Fruit fly (Drosophila melanogaster): ENCODE measurements around the gene CG11670.

Gene CG11670

DNA sequence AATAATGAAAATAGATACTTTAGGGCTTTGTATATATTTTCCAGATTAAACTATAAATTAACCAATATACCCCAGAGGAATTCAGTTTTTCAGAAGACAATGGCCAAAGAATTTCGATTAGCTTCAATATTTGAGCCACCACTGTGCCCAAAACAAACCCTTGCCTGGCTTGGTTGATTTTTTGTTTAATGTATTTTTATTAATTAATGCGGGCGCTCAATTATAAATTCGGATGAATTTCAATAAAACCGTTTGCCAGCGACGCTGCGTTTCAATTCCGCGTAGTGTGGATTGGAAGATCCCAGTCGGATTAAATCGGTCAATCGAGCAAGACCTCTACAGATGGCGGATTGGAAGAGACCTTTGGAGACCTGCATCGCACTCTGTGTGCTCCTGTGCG is at the start of gene CG11670:
CG11670 (plus strand) TSS at position 301 of the 400 bp plus-strand sequence.
- no peak for TF ChIP-seq CG17801 (GFP tag; optimal IDR thresholded peaks at IDR 0.05; ENCODE audit: partially characterized antibody)

DNA sequence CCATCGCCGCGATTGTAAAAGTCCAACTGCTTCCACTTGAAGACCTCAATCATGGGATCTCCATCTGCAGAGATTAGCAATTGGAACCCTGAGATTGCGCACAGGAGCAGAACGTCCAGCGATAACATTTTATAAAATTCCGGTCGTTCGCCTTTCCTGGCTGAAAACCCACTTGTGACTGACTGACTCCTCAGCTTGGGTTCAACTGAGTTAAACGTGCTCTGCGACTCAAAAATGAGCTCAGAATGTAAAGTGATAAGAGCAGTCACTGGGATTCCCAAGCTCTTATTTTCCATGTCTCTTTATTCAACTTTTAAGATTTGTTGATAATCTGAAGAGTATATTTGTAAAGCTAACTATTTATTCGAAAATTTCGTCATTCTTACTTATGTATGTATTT is 48.8 kb upstream of the CG11670 start, which contains the start of gene yellow-f:
yellow-f (minus strand) TSS at position 184 of the 400 bp plus-strand sequence.
- TF ChIP-seq CG17801 (GFP tag; optimal IDR thresholded peaks at IDR 0.05; ENCODE audit: partially characterized antibody), result no peak

DNA sequence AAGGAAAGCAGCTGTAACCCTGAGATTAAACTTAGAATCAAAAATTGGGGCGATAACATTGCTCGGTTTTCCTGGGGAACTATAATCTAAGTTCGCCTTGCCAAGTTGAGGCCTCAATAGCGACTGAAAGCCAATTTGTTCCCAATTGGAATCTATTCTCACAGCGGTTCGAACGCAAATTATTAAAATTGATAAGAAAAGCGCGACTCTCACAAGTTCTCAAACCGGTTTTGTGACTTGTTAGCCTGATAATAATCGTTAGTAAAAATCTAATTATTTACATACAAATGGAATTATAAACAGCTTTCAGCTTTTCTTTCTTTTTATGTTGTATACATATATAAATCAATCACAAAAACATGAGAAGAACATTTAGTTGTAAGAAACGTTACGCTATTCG is 46.8 kb upstream of the CG11670 start, which contains the start of gene yellow-f2:
yellow-f2 (minus strand) TSS at position 101 of the 400 bp plus-strand sequence.
- TF ChIP-seq CG17801 (GFP tag; optimal IDR thresholded peaks at IDR 0.05; ENCODE audit: partially characterized antibody), result no peak

DNA sequence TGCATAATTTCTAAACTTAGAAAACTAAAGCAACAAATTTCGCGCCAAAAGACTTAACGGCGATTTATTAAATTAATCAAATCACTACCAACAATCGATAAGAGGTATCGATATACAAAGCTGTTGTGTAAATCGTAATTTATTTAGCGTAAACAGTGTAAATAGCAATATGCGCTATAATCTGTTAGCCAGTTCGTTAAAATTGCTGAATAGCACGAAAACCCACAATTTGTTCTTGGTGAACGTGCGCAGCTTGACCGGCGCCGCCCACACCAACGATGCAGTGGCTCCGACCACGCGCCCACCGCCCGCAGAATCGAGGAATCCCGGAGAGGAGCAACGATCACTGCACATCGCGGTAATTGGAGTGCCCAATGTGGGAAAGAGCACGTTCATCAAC is 46.3 kb upstream of the CG11670 start, which contains the start of gene CG7488:
CG7488 (plus strand) TSS at position 99 of the 400 bp plus-strand sequence.
- peak; percentile 12 for TF ChIP-seq CG17801 (GFP tag; optimal IDR thresholded peaks at IDR 0.05; ENCODE audit: partially characterized antibody)

DNA sequence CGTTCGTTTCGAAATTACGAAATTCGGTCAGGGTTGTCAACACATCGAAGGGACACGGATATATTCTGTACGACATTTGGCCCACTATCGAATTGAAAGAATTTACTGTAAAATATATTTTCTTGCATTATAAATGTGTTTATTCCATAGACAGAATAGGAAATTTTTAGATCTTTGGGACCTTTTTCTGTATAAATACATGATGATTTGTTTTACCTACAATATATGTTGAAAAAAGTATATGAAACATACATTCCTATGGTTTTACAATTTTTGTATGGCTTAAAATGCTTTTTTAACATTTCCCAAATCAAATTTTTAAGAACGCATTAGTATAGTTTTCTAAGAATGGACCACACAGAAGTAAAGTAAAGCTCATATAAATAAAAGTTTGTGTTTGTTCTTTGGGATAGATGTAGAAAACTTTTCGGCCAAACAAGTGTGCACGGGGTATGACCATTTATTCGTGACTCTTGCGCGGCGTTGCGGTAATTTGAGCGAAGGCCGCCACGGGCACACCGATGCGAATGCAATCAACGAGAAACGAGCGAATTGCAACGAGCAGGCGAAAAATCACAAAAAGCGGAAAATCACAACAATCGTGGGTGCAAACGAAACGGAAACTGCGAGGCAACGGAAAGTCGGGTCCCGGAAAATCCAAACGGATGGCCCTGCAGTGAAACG is 44.2 kb upstream of the CG11670 start, which contains the start of the genes CG17327, CG44194 and CG7518:
CG17327 (minus strand) TSS at position 177 of the 684 bp plus-strand sequence.
CG44194 (minus strand) TSS at position 177 of the 684 bp plus-strand sequence.
CG7518 (plus strand) TSS at position 540 of the 684 bp plus-strand sequence.
- no peak for TF ChIP-seq CG17801 (GFP tag; optimal IDR thresholded peaks at IDR 0.05; ENCODE audit: partially characterized antibody)

DNA sequence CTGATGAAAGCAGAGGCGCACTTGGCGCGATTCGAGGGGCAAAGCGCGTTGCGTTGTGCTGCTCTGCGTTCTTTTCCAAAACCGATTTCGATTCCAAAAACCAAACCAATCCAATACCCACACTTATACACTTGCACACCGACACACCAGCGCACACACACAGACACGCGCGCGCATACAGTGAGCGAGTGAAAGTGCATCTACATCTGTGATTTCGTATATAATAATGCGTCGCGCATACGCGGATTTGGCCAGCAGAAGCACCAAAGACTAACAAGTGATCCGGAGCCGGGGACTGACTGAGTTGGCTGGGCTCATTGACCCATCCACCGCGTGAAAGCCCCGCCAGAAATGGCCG is 43.6 kb upstream of the CG11670 start:
- peak; percentile 17 for TF ChIP-seq CG17801 (GFP tag; optimal IDR thresholded peaks at IDR 0.05; ENCODE audit: partially characterized antibody)

DNA sequence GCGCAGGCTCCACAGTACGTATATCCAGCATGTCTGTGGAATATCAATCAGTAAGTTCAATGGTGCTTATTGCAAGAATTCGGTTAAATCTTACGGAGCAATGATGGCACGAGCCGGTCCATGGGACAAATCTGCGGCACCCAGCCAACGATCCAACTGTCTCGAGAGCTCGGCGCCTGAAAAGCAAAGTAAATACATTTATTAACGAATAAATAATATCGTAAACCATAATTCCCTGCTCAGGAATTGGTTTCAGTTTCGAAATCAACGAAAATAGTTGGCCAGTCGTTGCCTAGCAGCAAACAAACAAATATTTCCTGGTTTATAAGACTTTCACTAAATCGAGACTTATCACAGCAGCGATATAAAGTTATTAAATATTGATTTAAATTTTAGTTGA is 32.3 kb upstream of the CG11670 start, which contains the start of gene CG11656:
CG11656 (plus strand) TSS at position 301 of the 400 bp plus-strand sequence.
- TF ChIP-seq CG17801 (GFP tag; optimal IDR thresholded peaks at IDR 0.05; ENCODE audit: partially characterized antibody), result no peak

DNA sequence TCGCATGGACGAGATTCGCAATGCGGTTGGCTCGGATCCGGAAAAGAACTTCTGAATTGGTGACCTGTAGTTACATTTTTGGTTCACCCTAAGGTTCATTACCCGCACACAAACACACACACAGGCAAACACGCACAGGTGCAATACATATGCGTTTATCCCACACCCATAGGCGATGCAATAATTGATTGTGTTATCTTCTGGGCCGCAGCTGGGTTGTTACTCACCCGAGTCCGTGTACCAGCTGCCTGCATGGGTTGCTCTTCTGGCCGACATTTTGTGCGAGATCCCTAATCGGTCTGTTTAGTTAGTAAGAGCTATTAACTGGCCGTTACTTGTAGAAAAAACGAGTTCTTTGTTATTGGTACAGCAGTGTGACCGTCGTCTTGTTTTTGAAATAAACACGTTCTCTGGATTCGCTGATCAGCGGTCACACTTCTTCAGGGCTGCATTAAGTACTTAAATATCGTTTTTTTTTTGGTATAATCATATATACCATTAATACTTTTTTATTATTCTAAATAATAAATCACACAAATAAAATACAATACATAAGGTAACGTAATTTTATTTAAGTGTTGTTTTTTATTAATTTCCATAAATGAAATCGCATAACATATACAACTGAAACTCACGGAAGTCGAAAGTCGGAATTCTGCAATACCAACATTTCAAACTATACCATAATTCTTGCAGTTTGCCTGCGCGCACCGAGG is 30.8 kb upstream of the CG11670 start, which contains the start of gene CG8031:
CG8031 (minus strand) TSS at position 406 of the 716 bp plus-strand sequence.
- peak; percentile 14 for TF ChIP-seq CG17801 (GFP tag; optimal IDR thresholded peaks at IDR 0.05; ENCODE audit: partially characterized antibody)

DNA sequence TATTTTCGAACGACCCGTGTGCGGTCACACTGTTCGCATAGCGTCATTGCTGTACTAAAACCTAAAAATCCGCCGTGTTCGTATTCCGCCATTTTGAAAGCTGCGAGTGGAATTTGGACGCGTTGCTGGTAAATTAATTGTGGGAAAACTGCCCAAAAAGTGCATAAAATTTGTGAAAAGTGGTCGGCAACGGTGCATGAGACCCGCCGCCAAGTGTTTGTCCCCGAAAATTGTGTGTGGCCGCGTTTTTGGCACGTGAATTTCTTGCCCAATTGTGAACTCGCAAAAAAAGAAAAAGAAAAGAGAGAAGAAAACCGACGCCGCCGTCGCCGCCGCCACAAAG is 30.3 kb upstream of the CG11670 start, which contains the start of gene CtBP:
CtBP (plus strand) TSS at position 29 of the 343 bp plus-strand sequence.
- no peak for TF ChIP-seq CG17801 (GFP tag; optimal IDR thresholded peaks at IDR 0.05; ENCODE audit: partially characterized antibody)

DNA sequence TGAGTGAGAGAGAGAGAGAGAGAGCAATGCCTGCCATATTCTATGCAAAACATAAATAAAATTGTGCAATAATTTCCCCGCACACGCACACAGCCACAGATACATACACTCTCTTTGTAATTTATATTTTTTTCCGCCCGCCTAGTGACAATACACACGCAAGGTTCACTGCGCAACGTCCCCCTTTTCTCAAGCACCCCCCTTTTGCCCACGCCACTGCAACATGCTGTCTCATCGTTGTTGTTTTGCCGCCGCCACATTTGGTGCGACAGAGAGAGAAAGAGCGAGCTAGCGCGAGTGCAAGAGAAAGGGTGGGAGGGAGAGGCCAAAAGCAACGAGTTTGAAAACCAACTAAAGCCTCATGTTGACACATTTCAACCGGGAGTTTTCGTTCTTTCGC is 29.5 kb upstream of the CG11670 start:
- peak; percentile 39 for TF ChIP-seq CG17801 (GFP tag; optimal IDR thresholded peaks at IDR 0.05; ENCODE audit: partially characterized antibody)

DNA sequence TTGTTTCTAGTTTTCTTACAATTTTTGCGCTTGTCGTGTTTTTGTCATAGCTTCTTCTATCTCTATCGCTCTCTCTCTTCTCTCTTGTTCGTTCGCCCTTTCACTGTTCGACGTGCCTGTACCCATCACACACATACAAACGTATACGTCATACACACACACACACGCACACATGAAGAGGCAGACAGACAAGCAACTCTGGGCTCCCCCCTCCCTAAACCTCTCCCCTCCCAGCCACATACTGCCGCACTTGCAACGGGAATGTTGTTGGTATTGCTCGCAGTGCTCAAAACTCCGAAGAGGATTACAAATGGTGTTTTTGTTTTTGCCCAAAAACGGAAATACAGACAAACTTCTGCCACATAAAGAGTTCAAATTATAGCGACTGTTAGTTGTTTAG is 28.9 kb upstream of the CG11670 start:
- no peak for TF ChIP-seq CG17801 (GFP tag; optimal IDR thresholded peaks at IDR 0.05; ENCODE audit: partially characterized antibody)

DNA sequence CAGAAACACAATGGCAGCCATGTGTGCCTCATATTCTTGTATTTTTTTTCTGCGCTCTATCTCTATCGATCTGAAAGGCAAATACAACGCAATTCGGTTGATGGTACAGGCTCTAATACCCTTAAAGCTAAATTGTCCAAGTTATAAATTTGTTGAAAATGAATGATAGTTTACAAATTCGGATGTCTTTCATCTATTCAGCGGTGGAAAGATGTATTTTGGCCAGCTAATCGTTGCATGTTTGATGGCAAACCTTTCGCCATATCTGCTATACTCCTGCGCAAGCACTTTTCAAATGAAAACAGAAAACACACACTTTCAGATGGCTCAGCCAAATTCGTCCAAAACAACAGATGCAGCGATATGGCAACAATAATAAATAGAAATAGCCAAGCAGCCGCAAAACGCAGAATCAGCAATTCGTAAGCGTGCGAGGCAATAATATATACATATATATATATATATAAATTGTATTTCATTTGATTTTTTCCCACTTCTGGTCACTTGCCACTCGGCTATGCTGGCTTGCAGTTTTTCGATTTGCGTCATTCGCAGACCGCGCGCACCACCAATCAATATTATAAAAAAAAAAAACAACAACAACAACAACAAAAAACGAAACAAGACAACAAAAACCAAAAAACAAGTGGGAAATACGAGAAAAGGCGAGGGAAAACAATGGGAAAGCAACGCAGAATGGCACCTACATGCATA is 27.5 kb upstream of the CG11670 start:
- TF ChIP-seq CG17801 (GFP tag; optimal IDR thresholded peaks at IDR 0.05; ENCODE audit: partially characterized antibody), result no peak

DNA sequence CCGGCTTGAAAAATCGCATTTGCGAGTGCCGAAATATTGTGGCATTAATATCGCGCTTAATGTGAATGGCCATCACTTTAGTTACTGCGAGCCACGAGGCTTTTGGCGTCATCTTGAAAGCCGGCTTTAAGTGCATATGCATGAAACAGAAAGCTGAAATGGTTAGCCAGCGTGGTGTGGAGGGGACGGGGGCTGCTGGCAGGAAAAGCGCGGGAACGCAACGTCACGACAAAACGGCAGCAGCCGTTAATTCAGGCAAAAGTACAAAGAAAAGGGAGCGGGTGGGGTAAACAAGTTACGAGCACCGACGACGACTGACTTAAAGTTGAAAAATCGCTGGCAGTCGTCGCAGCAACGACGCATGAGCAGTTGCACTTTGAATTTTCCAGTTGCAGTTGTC is 26.4 kb upstream of the CG11670 start:
- no peak for TF ChIP-seq CG17801 (GFP tag; optimal IDR thresholded peaks at IDR 0.05; ENCODE audit: partially characterized antibody)

DNA sequence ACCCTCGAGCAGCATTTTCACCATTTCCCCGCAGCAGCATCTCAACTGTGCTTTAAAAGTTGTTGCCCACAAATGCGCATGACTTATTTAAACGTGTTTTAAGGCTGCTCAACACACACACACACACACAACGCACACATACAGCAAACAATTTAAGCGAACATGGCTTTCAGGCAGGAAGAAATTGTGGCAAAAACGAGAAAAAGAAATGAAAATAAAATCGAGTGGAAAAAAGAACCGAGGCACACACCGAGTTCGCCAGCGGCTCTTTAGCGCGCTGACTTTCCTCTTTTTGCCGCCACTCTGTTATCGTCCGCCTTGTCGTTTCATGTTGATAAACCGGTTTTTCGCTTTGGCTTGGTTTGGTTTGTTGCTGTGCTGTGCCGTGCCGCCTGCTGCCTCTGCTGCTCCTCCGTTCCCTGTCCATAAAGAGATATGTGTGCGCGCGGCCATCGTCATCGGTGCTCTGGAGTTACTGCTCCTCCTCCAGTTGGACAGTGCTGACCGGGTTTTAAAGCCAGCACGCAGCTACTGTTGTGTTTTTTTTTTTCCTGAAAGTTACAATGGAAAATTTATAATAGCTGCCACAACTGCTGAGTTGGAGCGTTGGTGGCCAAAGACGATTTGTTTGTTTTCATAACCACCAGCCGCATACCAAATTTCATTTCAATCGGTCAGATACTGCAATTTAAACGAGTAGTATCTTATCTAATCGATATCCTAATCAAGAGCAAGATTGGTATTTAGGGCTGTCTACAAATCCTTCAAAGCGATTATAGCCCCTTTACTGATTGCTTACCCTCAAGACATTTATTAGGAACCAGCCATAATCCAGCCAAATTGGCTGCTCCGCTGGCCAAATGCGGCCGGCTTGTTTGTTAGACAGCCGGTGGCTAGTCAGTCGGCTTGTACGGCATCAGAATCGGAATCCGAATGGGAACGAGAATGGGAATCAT is 25.8 kb upstream of the CG11670 start:
- no peak for TF ChIP-seq CG17801 (GFP tag; optimal IDR thresholded peaks at IDR 0.05; ENCODE audit: partially characterized antibody)

All from ovary, adult (tissue).